Fruit fly (Drosophila melanogaster): ENCODE data around the gene CG6231.

CG6231 gene

dm6 chr3R:19644901-19645204, 12.3 kb upstream of the CG6231 start, which contains the start of gene Nup58:
Gene Nup58, plus strand, starts transcription at chr3R:19645026.
- TF ChIP-seq CG8478 (optimal IDR thresholded peaks at IDR 0.05) (no peak), psq (optimal IDR thresholded peaks at IDR 0.05) (no peak)

- TF ChIP-seq psq (optimal IDR thresholded peaks at IDR 0.05) (no peak), CG8478 (optimal IDR thresholded peaks at IDR 0.05) (no peak), Dll (optimal IDR thresholded peaks at IDR 0.05) (no peak), EcR (GFP tag; optimal IDR thresholded peaks at IDR 0.05) (no peak), usp (GFP tag; optimal IDR thresholded peaks at IDR 0.05) (no peak), pan (optimal IDR thresholded peaks at IDR 0.05) (no peak)
These were observed 11.8 kb upstream of the CG6231 start, which contains the start of gene Vha13 for dm6 chr3R:19644094-19644900. Gene Vha13, minus strand, starts transcription at chr3R:19644386.

- TF ChIP-seq psq (optimal IDR thresholded peaks at IDR 0.05) = no peak
These were observed 10.4 kb upstream of the CG6231 start for dm6 chr3R:19642893-19643270.

dm6 chr3R:19642092-19642892, 9.8 kb upstream of the CG6231 start, which contains the start of gene subdued:
Gene subdued, minus strand, starts transcription at chr3R:19642722.
- no peak for TF ChIP-seq psq (optimal IDR thresholded peaks at IDR 0.05)
- no peak for TF ChIP-seq EcR (GFP tag; optimal IDR thresholded peaks at IDR 0.05)
- TF ChIP-seq pan (optimal IDR thresholded peaks at IDR 0.05) = no peak
- no peak for TF ChIP-seq Dll (optimal IDR thresholded peaks at IDR 0.05)
- TF ChIP-seq usp (GFP tag; optimal IDR thresholded peaks at IDR 0.05) = no peak

- TF ChIP-seq EcR (GFP tag; optimal IDR thresholded peaks at IDR 0.05) (no peak), CG8478 (optimal IDR thresholded peaks at IDR 0.05) (no peak), Dll (optimal IDR thresholded peaks at IDR 0.05) (no peak), psq (optimal IDR thresholded peaks at IDR 0.05) (no peak), usp (GFP tag; optimal IDR thresholded peaks at IDR 0.05) (no peak), pan (optimal IDR thresholded peaks at IDR 0.05) (no peak)
These were observed 9.1 kb upstream of the CG6231 start for dm6 chr3R:19641498-19642065.

- no peak for TF ChIP-seq psq (optimal IDR thresholded peaks at IDR 0.05)
- TF ChIP-seq usp (GFP tag; optimal IDR thresholded peaks at IDR 0.05) = no peak
- no peak for TF ChIP-seq Dll (optimal IDR thresholded peaks at IDR 0.05)
- no peak for TF ChIP-seq pan (optimal IDR thresholded peaks at IDR 0.05)
- no peak for TF ChIP-seq CG8478 (optimal IDR thresholded peaks at IDR 0.05)
These were observed 8.5 kb upstream of the CG6231 start for dm6 chr3R:19641058-19641457.

dm6 chr3R:19638004-19638403, 5.5 kb upstream of the CG6231 start:
- TF ChIP-seq EcR (GFP tag; optimal IDR thresholded peaks at IDR 0.05) (no peak), pan (optimal IDR thresholded peaks at IDR 0.05) (no peak), usp (GFP tag; optimal IDR thresholded peaks at IDR 0.05) (no peak), Dll (optimal IDR thresholded peaks at IDR 0.05) (no peak), CG8478 (optimal IDR thresholded peaks at IDR 0.05) (no peak), psq (optimal IDR thresholded peaks at IDR 0.05) (no peak)

dm6 chr3R:19634649-19635048, 2.1 kb upstream of the CG6231 start, which contains the start of gene CG34138:
Gene CG34138, plus strand, starts transcription at chr3R:19634949.
- TF ChIP-seq CG8478 (optimal IDR thresholded peaks at IDR 0.05) (no peak), EcR (GFP tag; optimal IDR thresholded peaks at IDR 0.05) (no peak), pan (optimal IDR thresholded peaks at IDR 0.05) (no peak), Dll (optimal IDR thresholded peaks at IDR 0.05) (no peak), usp (GFP tag; optimal IDR thresholded peaks at IDR 0.05) (no peak), psq (optimal IDR thresholded peaks at IDR 0.05) (no peak)

dm6 chr3R:19627792-19628522, 4.6 kb downstream of the CG6231 start:
- TF ChIP-seq Dll (optimal IDR thresholded peaks at IDR 0.05) = no peak
- no peak for TF ChIP-seq EcR (GFP tag; optimal IDR thresholded peaks at IDR 0.05)

- TF ChIP-seq CG8478 (optimal IDR thresholded peaks at IDR 0.05) = no peak
- TF ChIP-seq usp (GFP tag; optimal IDR thresholded peaks at IDR 0.05) = no peak
- no peak for TF ChIP-seq pan (optimal IDR thresholded peaks at IDR 0.05)
These were observed 7.0 kb downstream of the CG6231 start for dm6 chr3R:19625300-19626230.

- TF ChIP-seq usp (GFP tag; optimal IDR thresholded peaks at IDR 0.05) (no peak), pan (optimal IDR thresholded peaks at IDR 0.05) (no peak), EcR (GFP tag; optimal IDR thresholded peaks at IDR 0.05) (no peak), CG8478 (optimal IDR thresholded peaks at IDR 0.05) (no peak), Dll (optimal IDR thresholded peaks at IDR 0.05) (no peak), psq (optimal IDR thresholded peaks at IDR 0.05) (no peak)
These were observed 8.0 kb downstream of the CG6231 start for dm6 chr3R:19624482-19624881.
